Fruit fly (Drosophila melanogaster): ENCODE measurements around the gene fzr.

Gene fzr

dm6 chrX:4691226-4691625, 11.9 kb upstream of the fzr start (continued):
- peak; percentile 43 for TF ChIP-seq grau (tag; optimal IDR thresholded peaks at IDR 0.05)
- TF ChIP-seq CG7928 (GFP tag; optimal IDR thresholded peaks at IDR 0.05), result no peak
- TF ChIP-seq dmrt99B (tag; optimal IDR thresholded peaks at IDR 0.05), result peak; percentile 34
- TF ChIP-seq caup (GFP tag; optimal IDR thresholded peaks at IDR 0.05; ENCODE audit: severe bottlenecking), result peak; percentile 4
- TF ChIP-seq CG10147 (GFP tag; optimal IDR thresholded peaks at IDR 0.05), result peak; percentile 19
- peak; percentile 44; the same call in 1 of the 3 replicates for TF ChIP-seq zfh1 (GFP tag; IDR thresholded peaks at IDR 0.05)
- no peak for TF ChIP-seq ac (GFP tag; optimal IDR thresholded peaks at IDR 0.05)
- peak; percentile 52 for TF ChIP-seq CG2712 (tag; optimal IDR thresholded peaks at IDR 0.05)
- peak; percentile 34 for TF ChIP-seq CG10209 (GFP tag; optimal IDR thresholded peaks at IDR 0.05)
- peak; percentile 7 for TF ChIP-seq CoRest (tag; optimal IDR thresholded peaks at IDR 0.05)
- TF ChIP-seq Xrp1 (GFP tag; IDR thresholded peaks at IDR 0.05), result peak; percentile 43; the same call in 1 of the 2 replicates
- TF ChIP-seq lov (optimal IDR thresholded peaks at IDR 0.05), result no peak
- no peak for TF ChIP-seq lov (GFP tag; IDR thresholded peaks at IDR 0.05)
- TF ChIP-seq NfI (GFP tag; optimal IDR thresholded peaks at IDR 0.05), result peak; percentile 41
- peak; percentile 77 for TF ChIP-seq CG18599 (GFP tag; optimal IDR thresholded peaks at IDR 0.05)
- TF ChIP-seq dpn (GFP tag; optimal IDR thresholded peaks at IDR 0.05), result peak in 1 of 2 experiments; percentile 12
- TF ChIP-seq CG32532 (GFP tag; IDR thresholded peaks at IDR 0.05), result peak; percentile 62; the same call in 1 of the 2 replicates
- TF ChIP-seq unpg (GFP tag; optimal IDR thresholded peaks at IDR 0.05), result peak; percentile 39
- TF ChIP-seq CG1603 (tag; optimal IDR thresholded peaks at IDR 0.05), result peak; percentile 33
- no peak for TF ChIP-seq dati (GFP tag; IDR thresholded peaks at IDR 0.05)
- TF ChIP-seq Xbp1 (GFP tag; optimal IDR thresholded peaks at IDR 0.05), result peak; percentile 32
- peak; percentile 6 for TF ChIP-seq Hr3 (GFP tag; optimal IDR thresholded peaks at IDR 0.05)
- peak; percentile 81 for TF ChIP-seq lab (GFP tag; optimal IDR thresholded peaks at IDR 0.05)
- TF ChIP-seq Opbp (GFP tag; IDR thresholded peaks at IDR 0.05; ENCODE audit: partially characterized antibody), result no peak
- no peak for TF ChIP-seq MTF-1 (GFP tag; optimal IDR thresholded peaks at IDR 0.05; ENCODE audit: borderline replicate concordance)
- peak; percentile 40 for TF ChIP-seq Ssrp (tag; optimal IDR thresholded peaks at IDR 0.05)
- TF ChIP-seq CG6689 (GFP tag; IDR thresholded peaks at IDR 0.05), result peak; percentile 20; the same call in 1 of the 2 replicates
- peak; percentile 13 for TF ChIP-seq CG2120 (GFP tag; optimal IDR thresholded peaks at IDR 0.05)
- peak; percentile 14 for TF ChIP-seq Fer3 (tag; optimal IDR thresholded peaks at IDR 0.05)
- TF ChIP-seq lmd (GFP tag; IDR thresholded peaks at IDR 0.05), result 0 out of 2 replicates have a peak, but pooled peaks have one; percentile 30
- TF ChIP-seq so (GFP tag; IDR thresholded peaks at IDR 0.05), result no peak
- TF ChIP-seq gem (tag; optimal IDR thresholded peaks at IDR 0.05), result peak; percentile 66
- 0 out of 4 replicates have a peak, but pooled peaks have one; percentile 17 for TF ChIP-seq Gug (GFP tag; IDR thresholded peaks at IDR 0.05)
- TF ChIP-seq Hmr (GFP tag; optimal IDR thresholded peaks at IDR 0.05), result peak; percentile 57
- TF ChIP-seq Eip74EF (GFP tag; optimal IDR thresholded peaks at IDR 0.05), result no peak
- TF ChIP-seq CG13424 (tag; optimal IDR thresholded peaks at IDR 0.05), result peak; percentile 33
- no peak for TF ChIP-seq crol (GFP tag; IDR thresholded peaks at IDR 0.05)
- TF ChIP-seq Vsx1 (GFP tag; optimal IDR thresholded peaks at IDR 0.05), result no peak
- peak; percentile 54 for TF ChIP-seq Rfx (GFP tag; IDR thresholded peaks at IDR 0.05)
- no peak for TF ChIP-seq Dll (GFP tag; IDR thresholded peaks at IDR 0.05; ENCODE audit: partially characterized antibody)
- TF ChIP-seq BtbVII (GFP tag; optimal IDR thresholded peaks at IDR 0.05), result peak; percentile 1
- peak; percentile 38 for TF ChIP-seq CG17359 (tag; optimal IDR thresholded peaks at IDR 0.05)
- TF ChIP-seq bsh (GFP tag; optimal IDR thresholded peaks at IDR 0.05), result peak in 1 of 2 experiments; percentile 32
- peak; percentile 19 for TF ChIP-seq lilli (GFP tag; optimal IDR thresholded peaks at IDR 0.05)
- 0 out of 2 replicates have a peak, but pooled peaks have one; percentile 16 for TF ChIP-seq Drgx (GFP tag; IDR thresholded peaks at IDR 0.05)
- peak; percentile 17 for TF ChIP-seq CG12659 (GFP tag; optimal IDR thresholded peaks at IDR 0.05)
- TF ChIP-seq emc (GFP tag; optimal IDR thresholded peaks at IDR 0.05), result no peak
- TF ChIP-seq sob (GFP tag; IDR thresholded peaks at IDR 0.05), result peak; percentile 34; the same call in 1 of the 2 replicates
- peak; percentile 45 for TF ChIP-seq CG3281 (GFP tag; optimal IDR thresholded peaks at IDR 0.05)
